Worm (Caenorhabditis elegans): ENCODE data around the gene F32D8.8.

- TF ChIP-seq nhr-71 (tag; optimal IDR thresholded peaks at IDR 0.05): peak; percentile 99
- peak in 1 of 2 experiments; percentile 97 for TF ChIP-seq mdl-1 (tag; optimal IDR thresholded peaks at IDR 0.05)
- TF ChIP-seq aha-1 (tag; optimal IDR thresholded peaks at IDR 0.05): no peak
- TF ChIP-seq unc-62 (GFP tag; optimal IDR thresholded peaks at IDR 0.05): no peak
- peak; percentile 69 to 78 for TF ChIP-seq lin-35 (GFP tag; optimal IDR thresholded peaks at IDR 0.05)
- no peak for TF ChIP-seq nhr-237 (tag; optimal IDR thresholded peaks at IDR 0.05)
- TF ChIP-seq nhr-11 (tag; optimal IDR thresholded peaks at IDR 0.05): peak; percentile 42
- TF ChIP-seq fos-1 (tag; optimal IDR thresholded peaks at IDR 0.05): peak; percentile 47
- TF ChIP-seq xbp-1 (tag; optimal IDR thresholded peaks at IDR 0.05): peak; percentile 74
- TF ChIP-seq ama-1 (optimal IDR thresholded peaks at IDR 0.05): peak; percentile 52
- TF ChIP-seq nhr-76 (tag; optimal IDR thresholded peaks at IDR 0.05): no peak
- TF ChIP-seq nhr-28 (tag; optimal IDR thresholded peaks at IDR 0.05): no peak
Measured at ce11 chrV:10951655-10952278, 49.2 kb upstream of the F32D8.8 start, which contains the start of gene F17C11.4.
